Comparison of ENCODE assay signal across 2 worm cellular contexts in genomic region chrIII:8873045-8873457, ce11.
TF ChIP-seq lines count a peak whose summit lies in the region.

No protein-coding gene starts in this region.

TF ChIP-seq in whole organism, L4 larva, 104 proteins besides CTCF, POLR2A, EP300 and RAD21 (continued from another document):
- TF ChIP-seq Y48G9A.11 (GFP tag; IDR thresholded peaks at IDR 0.05; lab: Robert Waterston, UW) (no peak), php-3 (GFP tag; IDR thresholded peaks at IDR 0.05; lab: Robert Waterston, UW) (no peak), dve-1 (tag; optimal IDR thresholded peaks at IDR 0.05; lab: Kevin White, UChicago; ENCODE audit: insufficient read depth) (no peak), attf-4 (tag; optimal IDR thresholded peaks at IDR 0.05; lab: Kevin White, UChicago) (no peak), mxl-2 (GFP tag; conservative IDR thresholded peaks at IDR 0.05; lab: Robert Waterston, UW) (no peak), ceh-28 (tag; optimal IDR thresholded peaks at IDR 0.05; lab: Kevin White, UChicago) (no peak), egl-27 (tag; optimal IDR thresholded peaks at IDR 0.05; lab: Kevin White, UChicago) (no peak), madf-5 (GFP tag; IDR thresholded peaks at IDR 0.05; lab: Robert Waterston, UW) (no peak), F26F4.8 (GFP tag; conservative IDR thresholded peaks at IDR 0.05; lab: Robert Waterston, UW) (0 out of 2 replicates have a peak, but pooled peaks have one; percentile 58), lin-38 (GFP tag; IDR thresholded peaks at IDR 0.05; lab: Robert Waterston, UW) (no peak), nhr-102 (tag; optimal IDR thresholded peaks at IDR 0.05; lab: Kevin White, UChicago) (no peak), daf-19 (GFP tag; conservative IDR thresholded peaks at IDR 0.05; lab: Robert Waterston, UW) (no peak), spr-1 (tag; optimal IDR thresholded peaks at IDR 0.05; lab: Kevin White, UChicago) (no peak), dpl-1 (GFP tag; optimal IDR thresholded peaks at IDR 0.05; lab: Kevin White, UChicago) (no peak), ceh-44 (GFP tag; IDR thresholded peaks at IDR 0.05; lab: Robert Waterston, UW) (no peak), snpc-4 (tag; optimal IDR thresholded peaks at IDR 0.05; lab: Kevin White, UChicago) (no peak), hmg-1.1 (GFP tag; IDR thresholded peaks at IDR 0.05; lab: Robert Waterston, UW) (peak; percentile 42), Y5F2A.4 (GFP tag; optimal IDR thresholded peaks at IDR 0.05; lab: Kevin White, UChicago) (no peak), gei-8 (GFP tag; optimal IDR thresholded peaks at IDR 0.05; lab: Kevin White, UChicago) (no peak), lin-29 (GFP tag; IDR thresholded peaks at IDR 0.05; lab: Robert Waterston, UW) (no peak), D1046.2 (GFP tag; IDR thresholded peaks at IDR 0.05; lab: Robert Waterston, UW) (no peak), ama-1 (optimal IDR thresholded peaks at IDR 0.05; lab: Kevin White, UChicago) (no peak), Y105C5A.15 (GFP tag; IDR thresholded peaks at IDR 0.05; lab: Robert Waterston, UW) (no peak), ZK337.2 (GFP tag; IDR thresholded peaks at IDR 0.05; lab: Robert Waterston, UW) (no peak), unc-39 (tag; optimal IDR thresholded peaks at IDR 0.05; lab: Kevin White, UChicago) (no peak), mes-2 (tag; optimal IDR thresholded peaks at IDR 0.05; lab: Kevin White, UChicago; ENCODE audit: poor library complexity, severe bottlenecking) (no peak), nhr-10 (tag; optimal IDR thresholded peaks at IDR 0.05; lab: Kevin White, UChicago) (no peak), hlh-30 (tag; optimal IDR thresholded peaks at IDR 0.05; lab: Kevin White, UChicago; ENCODE audit: insufficient read depth) (no peak), T26A8.4 (GFP tag; IDR thresholded peaks at IDR 0.05; lab: Robert Waterston, UW) (peak; percentile 40; the same call in 1 of the 2 replicates), arid-1 (GFP tag; conservative IDR thresholded peaks at IDR 0.05; lab: Robert Waterston, UW) (no peak), mdt-29 (GFP tag; IDR thresholded peaks at IDR 0.05; lab: Robert Waterston, UW) (no peak), ztf-11 (tag; optimal IDR thresholded peaks at IDR 0.05; lab: Kevin White, UChicago) (no peak), nhr-41 (GFP tag; IDR thresholded peaks at IDR 0.05; lab: Robert Waterston, UW) (no peak), F44E2.7 (GFP tag; IDR thresholded peaks at IDR 0.05; lab: Robert Waterston, UW) (no peak), hlh-11 (tag; optimal IDR thresholded peaks at IDR 0.05; lab: Kevin White, UChicago) (no peak), F49E8.2 (tag; optimal IDR thresholded peaks at IDR 0.05; lab: Kevin White, UChicago; ENCODE audit: borderline replicate concordance) (no peak), aly-2 (tag; optimal IDR thresholded peaks at IDR 0.05; lab: Kevin White, UChicago) (no peak), skn-1 (tag; optimal IDR thresholded peaks at IDR 0.05; lab: Kevin White, UChicago) (no peak), vab-7 (GFP tag; IDR thresholded peaks at IDR 0.05; lab: Robert Waterston, UW) (peak; percentile 48), unc-62 (GFP tag; optimal IDR thresholded peaks at IDR 0.05 in 1 of 2; lab: Kevin White, UChicago) (no peak), unc-62 (tag; optimal IDR thresholded peaks at IDR 0.05; lab: Kevin White, UChicago) (no peak), aha-1 (tag; lab: Kevin White, UChicago) (no peak), lin-13 (GFP tag; optimal IDR thresholded peaks at IDR 0.05; lab: Kevin White, UChicago) (no peak), daf-16 (GFP tag; optimal IDR thresholded peaks at IDR 0.05; lab: Kevin White, UChicago) (no peak), daf-16 (tag; optimal IDR thresholded peaks at IDR 0.05; lab: Kevin White, UChicago) (no peak), duxl-1 (tag; optimal IDR thresholded peaks at IDR 0.05; lab: Kevin White, UChicago; ENCODE audit: poor library complexity) (no peak), rbr-2 (tag; optimal IDR thresholded peaks at IDR 0.05; lab: Kevin White, UChicago) (peak; percentile 34), daf-8 (GFP tag; IDR thresholded peaks at IDR 0.05; lab: Robert Waterston, UW) (no peak), ZK546.5 (tag; optimal IDR thresholded peaks at IDR 0.05; lab: Kevin White, UChicago) (no peak), lin-1 (GFP tag; IDR thresholded peaks at IDR 0.05; lab: Robert Waterston, UW) (no peak), spr-3 (GFP tag; optimal IDR thresholded peaks at IDR 0.05; lab: Kevin White, UChicago) (peak; percentile 18), nhr-11 (tag; optimal IDR thresholded peaks at IDR 0.05; lab: Kevin White, UChicago) (no peak), ctbp-1 (GFP tag; IDR thresholded peaks at IDR 0.05; lab: Robert Waterston, UW) (peak; percentile 72; the same call in 1 of the 2 replicates), R02D3.7 (tag; optimal IDR thresholded peaks at IDR 0.05; lab: Kevin White, UChicago) (no peak), saeg-2 (GFP tag; IDR thresholded peaks at IDR 0.05; lab: Robert Waterston, UW) (no peak), jun-1 (tag; optimal IDR thresholded peaks at IDR 0.05; lab: Kevin White, UChicago) (no peak)

TF ChIP-seq in whole organism, late embryonic, 69 proteins besides CTCF, POLR2A, EP300 and RAD21 (continued from another document):
- TF ChIP-seq ref-2 (tag; optimal IDR thresholded peaks at IDR 0.05; lab: Kevin White, UChicago) (peak; percentile 2), pqm-1 (tag; optimal IDR thresholded peaks at IDR 0.05; lab: Kevin White, UChicago) (no peak), nfya-1 (tag; optimal IDR thresholded peaks at IDR 0.05; lab: Kevin White, UChicago) (peak; percentile 37), unc-86 (tag; optimal IDR thresholded peaks at IDR 0.05; lab: Kevin White, UChicago) (no peak)
TF ChIP-seq in whole organism, late embryonic: peak in this region for 10.
